Worm (Caenorhabditis elegans) whole organism, mixed stage, embryonic: Measurements from ENCODE around the gene F58F6.5.

Source experiments
- M03D4.4 ChIP-seq: sonication (generic microtip); optimal IDR thresholded peaks from 2 replicates; lab custom pipeline; 2017; ENCODE audit warnings: mild to moderate bottlenecking, missing genetic modification characterization, missing compliant biosample characterization
- bed-3 ChIP-seq: fragments of 200-800 bp; sonication (Bioruptor generic); optimal IDR thresholded peaks from 3 replicates; lab custom pipeline; 2018; ENCODE audit warnings: mild to moderate bottlenecking, missing genetic modification characterization, moderate library complexity, missing compliant biosample characterization
- blmp-1 ChIP-seq: fragments of 150-350 bp; optimal IDR thresholded peaks from 2 replicates; lab custom pipeline; 2014; ENCODE audit warnings: missing biosample characterization, missing genetic modification characterization
- ceh-39 ChIP-seq: fragments of 150-350 bp; optimal IDR thresholded peaks from 2 replicates; lab custom pipeline; 2014; ENCODE audit warnings: missing biosample characterization, missing genetic modification characterization
- ceh-43 ChIP-seq: fragments of 200-800 bp; sonication (Bioruptor generic); optimal IDR thresholded peaks from 2 replicates; lab custom pipeline; 2018; ENCODE audit warnings: mild to moderate bottlenecking, missing genetic modification characterization, moderate library complexity, missing compliant biosample characterization
- ceh-83 ChIP-seq: fragments of 200-800 bp; sonication (Bioruptor generic); optimal IDR thresholded peaks from 2 replicates; lab custom pipeline; 2018; ENCODE audit warnings: mild to moderate bottlenecking, missing genetic modification characterization, missing compliant biosample characterization
- ces-1 ChIP-seq: fragments of 150-350 bp; optimal IDR thresholded peaks from 2 replicates; lab custom pipeline; 2014; ENCODE audit warnings: missing biosample characterization, missing genetic modification reagents, missing genetic modification characterization
- cnd-1 ChIP-seq: fragments of 200-800 bp; sonication (Bioruptor generic); optimal IDR thresholded peaks from 2 replicates; lab custom pipeline; 2018; ENCODE audit warnings: mild to moderate bottlenecking, missing genetic modification characterization, missing compliant biosample characterization
- drap-1 ChIP-seq: fragments of 200-800 bp; sonication (Bioruptor generic); optimal IDR thresholded peaks from 3 replicates; lab custom pipeline; 2018; ENCODE audit warnings: mild to moderate bottlenecking, missing genetic modification characterization, missing compliant biosample characterization
- elt-1 ChIP-seq: sonication (generic microtip); optimal IDR thresholded peaks from 2 replicates; lab custom pipeline; 2017; ENCODE audit warnings: missing genetic modification characterization, mild to moderate bottlenecking, missing compliant biosample characterization, antibody characterized with exemption, moderate library complexity, borderline replicate concordance; ENCODE audit not compliant: insufficient read depth
- elt-3 ChIP-seq: fragments of 150-350 bp; optimal IDR thresholded peaks from 2 replicates; lab custom pipeline; 2014; ENCODE audit warnings: missing biosample characterization, missing genetic modification characterization
- flh-1 ChIP-seq: fragments of 200-800 bp; sonication (Bioruptor generic); optimal IDR thresholded peaks from 2 replicates; lab custom pipeline; 2018; ENCODE audit warnings: mild to moderate bottlenecking, missing genetic modification characterization, moderate library complexity, missing compliant biosample characterization
- ham-2 ChIP-seq: fragments of 200-800 bp; sonication (Bioruptor generic); optimal IDR thresholded peaks from 2 replicates; lab custom pipeline; 2018; ENCODE audit warnings: mild to moderate bottlenecking, missing genetic modification characterization, missing compliant biosample characterization
- hlh-1 ChIP-seq: fragments of 150-350 bp; optimal IDR thresholded peaks from 2 replicates; lab custom pipeline; 2014; ENCODE audit warnings: missing biosample characterization, missing genetic modification reagents, missing genetic modification characterization
- lin-13 ChIP-seq: fragments of 150-350 bp; optimal IDR thresholded peaks from 2 replicates; lab custom pipeline; 2014; ENCODE audit warnings: missing biosample characterization, missing genetic modification characterization
- lin-32 ChIP-seq: fragments of 200-800 bp; sonication (Bioruptor generic); optimal IDR thresholded peaks from 2 replicates; lab custom pipeline; 2018; ENCODE audit warnings: mild to moderate bottlenecking, missing genetic modification characterization, missing compliant biosample characterization
- lsy-2 ChIP-seq: fragments of 150-350 bp; optimal IDR thresholded peaks from 2 replicates; lab custom pipeline; 2014; ENCODE audit warnings: missing biosample characterization, missing genetic modification characterization
- mab-5 ChIP-seq: fragments of 150-350 bp; optimal IDR thresholded peaks from 2 replicates; lab custom pipeline; 2014; ENCODE audit warnings: missing biosample characterization, missing genetic modification characterization
- mep-1 ChIP-seq: fragments of 150-350 bp; optimal IDR thresholded peaks from 2 replicates; lab custom pipeline; 2017; ENCODE audit warnings: missing biosample characterization, missing genetic modification reagents, missing genetic modification characterization, inconsistent platforms
- mls-2 ChIP-seq: sonication (generic microtip); optimal IDR thresholded peaks from 2 replicates; lab custom pipeline; 2016; ENCODE audit warnings: mild to moderate bottlenecking, missing genetic modification characterization, moderate library complexity, missing compliant biosample characterization
- nhr-12 ChIP-seq: fragments of 150-350 bp; optimal IDR thresholded peaks from 2 replicates; lab custom pipeline; 2014; ENCODE audit warnings: missing biosample characterization, missing genetic modification characterization
- nhr-2 ChIP-seq: fragments of 150-350 bp; optimal IDR thresholded peaks from 2 replicates; lab custom pipeline; 2014; ENCODE audit warnings: missing biosample characterization, missing genetic modification characterization
- nhr-237 ChIP-seq: fragments of 150-350 bp; optimal IDR thresholded peaks from 2 replicates; lab custom pipeline; 2014; ENCODE audit warnings: missing biosample characterization, missing genetic modification characterization
- nhr-28 ChIP-seq: fragments of 150-350 bp; optimal IDR thresholded peaks from 2 replicates; lab custom pipeline; 2014; ENCODE audit warnings: missing biosample characterization, missing genetic modification characterization
- nhr-76 ChIP-seq: sonication (generic microtip); optimal IDR thresholded peaks from 2 replicates; lab custom pipeline; 2017; ENCODE audit warnings: missing biosample characterization, missing genetic modification characterization
- pha-4 ChIP-seq: fragments of 150-350 bp; optimal IDR thresholded peaks from 2 replicates; lab custom pipeline; 2018; ENCODE audit warnings: missing biosample characterization, missing genetic modification reagents, missing genetic modification characterization
- sem-2 ChIP-seq: fragments of 200-800 bp; sonication (Bioruptor generic); optimal IDR thresholded peaks from 2 replicates; lab custom pipeline; 2018; ENCODE audit warnings: mild to moderate bottlenecking, missing genetic modification characterization, missing compliant biosample characterization
- snpc-4 ChIP-seq: fragments of 150-350 bp; optimal IDR thresholded peaks from 2 replicates; lab custom pipeline; 2014; ENCODE audit warnings: missing biosample characterization, missing genetic modification characterization
- sptf-1 ChIP-seq: sonication (generic microtip); optimal IDR thresholded peaks from 2 replicates; lab custom pipeline; 2017; ENCODE audit warnings: mild to moderate bottlenecking, missing genetic modification characterization, moderate library complexity, missing compliant biosample characterization
- tbx-8 ChIP-seq: fragments of 200-800 bp; sonication (Bioruptor generic); optimal IDR thresholded peaks from 2 replicates; lab custom pipeline; 2018; ENCODE audit warnings: mild to moderate bottlenecking, missing genetic modification characterization, moderate library complexity, missing compliant biosample characterization
- unc-120 ChIP-seq: sonication (generic microtip); optimal IDR thresholded peaks from 2 replicates; lab custom pipeline; 2017; ENCODE audit warnings: missing genetic modification characterization, missing compliant biosample characterization; ENCODE audit not compliant: poor library complexity, severe bottlenecking
- unc-39 ChIP-seq: fragments of 150-350 bp; optimal IDR thresholded peaks from 2 replicates; lab custom pipeline; 2014; ENCODE audit warnings: missing biosample characterization, missing genetic modification characterization
- zip-8 ChIP-seq: fragments of 150-350 bp; optimal IDR thresholded peaks from 2 replicates; lab custom pipeline; 2014; ENCODE audit warnings: missing biosample characterization, missing genetic modification characterization
- ztf-11 ChIP-seq: fragments of 150-350 bp; optimal IDR thresholded peaks from 2 replicates; lab custom pipeline; 2014; ENCODE audit warnings: missing biosample characterization, missing genetic modification characterization

Gene F58F6.5

DNA sequence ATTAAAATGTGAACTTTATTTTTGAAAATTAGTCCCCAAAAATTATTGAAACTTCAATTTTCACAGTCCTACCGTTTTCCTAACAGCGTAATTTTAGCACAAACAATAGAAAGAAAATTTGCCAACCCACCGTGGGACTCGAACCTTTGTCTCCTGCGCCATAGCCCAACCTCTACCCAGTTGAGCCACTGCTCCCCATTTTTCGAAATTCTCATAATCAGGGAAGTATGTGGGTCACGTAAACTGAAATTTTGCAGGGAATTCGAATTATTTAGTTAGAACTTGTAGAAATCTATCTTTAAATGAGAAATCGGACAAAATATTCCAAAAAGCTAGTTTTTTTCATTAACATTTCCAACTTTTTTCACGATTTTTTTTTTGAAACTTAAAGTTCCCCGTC is 36.9 kb downstream of the F58F6.5 start:
- TF ChIP-seq tbx-8 = no peak
- TF ChIP-seq unc-39 = no peak
- TF ChIP-seq pha-4 (tag; lab: Kevin White, UChicago) = no peak
- TF ChIP-seq elt-3 (tag; lab: Kevin White, UChicago) = no peak
- TF ChIP-seq lsy-2 (tag; lab: Kevin White, UChicago) = no peak

DNA sequence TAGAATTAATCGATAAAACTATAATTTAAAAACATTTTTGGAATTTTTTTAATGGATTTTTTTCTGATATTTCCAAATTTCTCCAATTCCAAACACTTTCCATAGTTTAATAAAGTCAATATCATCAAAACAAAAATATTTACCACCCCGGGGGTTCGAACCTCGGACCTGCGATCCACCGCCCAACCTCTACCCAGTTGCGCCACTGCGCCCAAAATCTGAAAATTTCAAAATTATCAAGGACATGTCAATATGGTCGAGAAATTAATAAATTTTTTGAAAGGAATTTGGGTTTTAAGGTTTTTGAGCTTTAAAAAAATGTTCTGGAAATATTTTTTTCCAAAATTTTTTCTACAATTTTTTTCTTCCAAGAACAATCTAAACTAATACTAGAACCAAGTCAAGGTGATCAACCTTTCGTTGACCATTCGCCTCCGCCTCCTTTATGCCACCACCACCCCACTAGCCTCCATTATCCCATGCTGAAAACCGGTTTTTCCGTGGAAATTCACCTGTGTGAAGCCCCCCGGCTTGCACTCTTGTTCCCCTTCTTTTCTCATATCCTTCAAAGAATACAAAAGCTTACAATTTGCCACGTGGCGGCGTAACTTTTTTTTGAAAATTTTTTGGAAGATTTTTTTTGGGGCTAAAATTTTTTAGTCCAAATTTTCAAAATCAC is 38.3 kb downstream of the F58F6.5 start:
- TF ChIP-seq elt-3 (tag; lab: Kevin White, UChicago) (no peak), ztf-11 (no peak), cnd-1 (tag; lab: Kevin White, UChicago) (no peak), M03D4.4 (tag; lab: Kevin White, UChicago) (no peak), nhr-28 (tag; lab: Kevin White, UChicago) (no peak), blmp-1 (tag; lab: Kevin White, UChicago) (no peak), sem-2 (GFP tag; lab: Kevin White, UChicago) (no peak), unc-39 (no peak), nhr-12 (tag; lab: Kevin White, UChicago) (no peak), drap-1 (no peak), lin-13 (tag; lab: Kevin White, UChicago) (no peak)

DNA sequence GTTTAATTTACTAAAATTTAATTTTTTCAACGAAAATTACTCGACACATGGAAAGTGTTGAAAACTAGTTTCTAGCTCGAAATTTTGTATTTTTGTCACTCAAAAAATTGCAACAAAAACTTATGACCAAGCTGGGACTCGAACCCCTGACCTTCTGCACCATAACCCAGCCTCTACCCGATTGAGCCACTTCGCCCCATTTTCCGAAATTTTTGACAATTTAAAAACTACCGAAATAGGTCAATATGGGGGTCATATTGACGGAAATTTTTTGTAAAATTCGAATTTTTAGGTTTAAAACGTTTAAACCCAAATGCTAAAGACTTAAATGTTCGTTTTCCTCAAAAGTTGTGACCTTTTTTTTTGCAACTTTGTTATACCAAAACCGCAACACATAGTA is 42.0 kb downstream of the F58F6.5 start:
- TF ChIP-seq unc-120 (tag; lab: Kevin White, UChicago) = no peak
- no peak for TF ChIP-seq nhr-237 (tag; lab: Kevin White, UChicago)

DNA sequence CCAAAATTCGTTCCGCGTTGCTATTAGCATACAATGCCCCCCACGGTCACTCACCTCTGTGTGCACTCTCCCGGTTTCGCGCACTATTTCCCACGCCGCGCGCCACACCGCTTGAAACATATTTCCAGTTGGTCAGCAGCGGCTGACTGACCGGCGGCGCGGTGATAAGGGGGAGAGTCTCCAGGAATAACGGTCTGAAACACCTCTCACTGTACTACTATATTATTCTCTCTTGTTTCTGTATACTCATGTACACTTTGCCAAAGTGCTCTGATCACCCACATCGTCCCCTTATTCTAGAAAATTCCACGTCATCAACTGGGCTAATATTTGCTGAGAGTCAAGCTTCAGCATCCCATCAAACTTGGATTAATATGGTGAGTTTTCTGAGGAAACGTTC is 42.4 kb downstream of the F58F6.5 start, which contains the start of gene nhr-41:
nhr-41 (plus strand) TSS at position 301 of the 400 bp plus-strand sequence.
- TF ChIP-seq sptf-1 (tag; lab: Kevin White, UChicago) (peak; percentile 8), nhr-76 (tag; lab: Kevin White, UChicago) (no peak)
- TF ChIP-seq, all 35 proteins: peak for 1

DNA sequence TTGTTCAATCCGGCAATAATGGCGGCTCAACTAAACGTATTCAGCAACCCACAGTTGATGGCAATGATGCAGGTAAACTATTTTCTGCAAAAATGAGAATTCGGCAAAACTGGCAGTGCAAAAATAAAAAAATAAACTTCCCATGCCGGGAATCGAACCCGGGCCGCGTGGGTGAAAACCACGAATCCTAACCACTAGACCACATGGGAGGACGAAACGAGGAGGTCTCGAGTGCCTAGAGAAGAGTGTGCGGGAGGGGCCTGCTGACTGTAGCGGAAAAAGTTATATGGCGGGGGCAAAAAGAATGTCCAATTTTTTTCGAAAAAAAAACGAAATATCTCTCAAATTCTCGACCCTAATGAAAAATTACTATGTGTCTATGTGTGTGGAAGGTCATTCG is 44.6 kb downstream of the F58F6.5 start:
- TF ChIP-seq nhr-76 (tag; lab: Kevin White, UChicago) = no peak
- no peak for TF ChIP-seq snpc-4 (tag; lab: Kevin White, UChicago)
- TF ChIP-seq drap-1 = peak; percentile 75
- peak; percentile 65 for TF ChIP-seq ceh-43 (GFP tag; lab: Kevin White, UChicago)
- TF ChIP-seq bed-3 = peak; percentile 58
- no peak for TF ChIP-seq hlh-1 (tag; lab: Kevin White, UChicago)
- no peak for TF ChIP-seq unc-39
- TF ChIP-seq nhr-237 (tag; lab: Kevin White, UChicago) = no peak
- peak; percentile 61 for TF ChIP-seq lin-32 (GFP tag; lab: Kevin White, UChicago)
- no peak for TF ChIP-seq zip-8
- TF ChIP-seq flh-1 (GFP tag; lab: Kevin White, UChicago) = peak; percentile 67
- TF ChIP-seq tbx-8 = no peak
- no peak for TF ChIP-seq elt-3 (tag; lab: Kevin White, UChicago)
- TF ChIP-seq nhr-12 (tag; lab: Kevin White, UChicago) = no peak
- TF ChIP-seq ztf-11 = no peak
- no peak for TF ChIP-seq elt-1 (tag; lab: Kevin White, UChicago)
- TF ChIP-seq blmp-1 (tag; lab: Kevin White, UChicago) = no peak
- peak; percentile 7 for TF ChIP-seq ces-1 (GFP tag; lab: Kevin White, UChicago)
- peak; percentile 81 for TF ChIP-seq cnd-1 (tag; lab: Kevin White, UChicago)
- TF ChIP-seq ceh-83 = peak; percentile 82
- no peak for TF ChIP-seq mep-1 (tag; lab: Kevin White, UChicago)
- peak; percentile 54 for TF ChIP-seq unc-120 (tag; lab: Kevin White, UChicago)
- TF ChIP-seq mls-2 (tag; lab: Kevin White, UChicago) = peak; percentile 82
- peak; percentile 70 for TF ChIP-seq sem-2 (GFP tag; lab: Kevin White, UChicago)
- no peak for TF ChIP-seq ceh-39
- TF ChIP-seq M03D4.4 (tag; lab: Kevin White, UChicago) = peak; percentile 81
- peak; percentile 31 for TF ChIP-seq ham-2 (GFP tag; lab: Kevin White, UChicago)
- TF ChIP-seq nhr-2 (tag; lab: Kevin White, UChicago) = no peak
- peak; percentile 91 for TF ChIP-seq sptf-1 (tag; lab: Kevin White, UChicago)
- peak; percentile 3 for TF ChIP-seq lin-13 (tag; lab: Kevin White, UChicago)
- no peak for TF ChIP-seq mab-5 (tag; lab: Kevin White, UChicago)
